Fruit fly (Drosophila melanogaster): ENCODE results near the gene CG10301.

CG10301 gene

DNA sequence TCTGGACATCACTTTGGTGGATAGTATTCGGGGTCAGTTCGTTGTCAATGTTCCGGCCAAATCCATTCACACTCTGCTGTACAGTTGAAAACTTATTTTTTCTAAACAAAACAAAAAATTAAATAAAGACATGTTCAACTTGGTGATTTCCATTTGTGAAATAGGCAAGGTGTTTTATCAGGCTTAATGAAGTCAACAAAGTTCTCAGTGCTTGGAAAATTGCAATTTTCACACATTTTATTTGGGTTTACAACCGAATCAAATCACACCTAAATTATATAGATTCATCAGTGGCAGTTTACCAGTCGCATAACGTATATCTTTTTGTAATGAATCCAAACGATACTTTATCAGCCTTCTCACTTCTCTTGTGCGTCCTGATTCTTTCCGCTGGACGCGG is 7.5 kb upstream of the CG10301 start, which contains the start of gene Qsox4:
Gene Qsox4, plus strand, starts transcription at position 301 of the 400 bp plus-strand sequence.
- TF ChIP-seq Hr38 (GFP tag; optimal IDR thresholded peaks at IDR 0.05) (no peak), CG3919 (GFP tag; optimal IDR thresholded peaks at IDR 0.05) (no peak), dac (GFP tag; optimal IDR thresholded peaks at IDR 0.05) (no peak), CG10669 (GFP tag; optimal IDR thresholded peaks at IDR 0.05) (no peak), dsx (GFP tag; optimal IDR thresholded peaks at IDR 0.05; ENCODE audit: poor library complexity, severe bottlenecking) (no peak), CG8119 (GFP tag; IDR thresholded peaks at IDR 0.05) (no peak), CG8632 (GFP tag; optimal IDR thresholded peaks at IDR 0.05) (no peak), CG11902 (GFP tag; optimal IDR thresholded peaks at IDR 0.05) (no peak), Eip93F (GFP tag; optimal IDR thresholded peaks at IDR 0.05) (no peak), pdm3 (GFP tag; optimal IDR thresholded peaks at IDR 0.05) (no peak), spab (GFP tag; optimal IDR thresholded peaks at IDR 0.05) (no peak), Eip75B (GFP tag; optimal IDR thresholded peaks at IDR 0.05) (no peak), ss (GFP tag; optimal IDR thresholded peaks at IDR 0.05) (no peak), Smox (GFP tag; optimal IDR thresholded peaks at IDR 0.05) (no peak)

DNA sequence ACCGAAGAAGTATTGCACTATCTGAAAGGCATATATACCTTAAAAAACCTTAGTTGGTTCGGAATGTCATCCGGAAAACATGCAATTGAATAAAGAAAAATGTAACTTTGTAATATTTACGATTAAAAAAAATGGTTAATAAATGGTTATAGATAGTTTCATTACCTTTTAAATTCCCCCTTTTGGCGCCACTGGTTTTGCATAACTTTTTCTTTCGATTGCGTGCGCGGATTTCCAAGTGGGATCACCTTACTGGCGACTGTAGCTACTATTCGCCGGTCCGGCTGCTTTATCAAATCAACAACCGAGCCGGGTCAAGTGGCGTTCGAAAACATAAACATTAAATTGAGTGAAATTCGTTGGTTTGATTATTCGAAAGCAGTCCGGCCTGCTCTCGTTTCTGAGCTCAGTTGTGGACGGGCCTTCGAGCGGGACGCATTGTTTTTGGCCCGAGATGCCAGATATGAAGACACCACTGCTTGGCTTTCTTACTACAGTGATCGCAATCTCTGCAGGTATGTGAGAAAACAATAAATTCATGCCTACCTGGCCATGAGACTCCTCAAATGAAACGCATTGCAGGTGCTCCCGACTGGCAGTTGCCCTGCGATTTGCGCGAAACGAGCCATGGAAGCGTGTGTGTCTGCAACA is 5.5 kb upstream of the CG10301 start, which contains the start of gene Gba1b:
Gene Gba1b, plus strand, starts transcription at position 422 of the 651 bp plus-strand sequence.
- TF ChIP-seq lz (GFP tag; optimal IDR thresholded peaks at IDR 0.05), result peak; percentile 8
- no peak for TF ChIP-seq spab (GFP tag; optimal IDR thresholded peaks at IDR 0.05)
- TF ChIP-seq CG34406 (GFP tag; optimal IDR thresholded peaks at IDR 0.05), result no peak
- peak; percentile 16 for TF ChIP-seq Hr39 (GFP tag; optimal IDR thresholded peaks at IDR 0.05)
- peak; percentile 83 for TF ChIP-seq Eip78C (GFP tag)
- peak; percentile 21 for TF ChIP-seq Met (GFP tag; optimal IDR thresholded peaks at IDR 0.05)
- peak; percentile 96 for TF ChIP-seq svp (GFP tag)
- peak; percentile 15 for TF ChIP-seq Sox14 (GFP tag; optimal IDR thresholded peaks at IDR 0.05)
- no peak for TF ChIP-seq net (GFP tag; optimal IDR thresholded peaks at IDR 0.05)
- no peak for TF ChIP-seq achi (GFP tag; optimal IDR thresholded peaks at IDR 0.05)
- no peak for TF ChIP-seq dac (GFP tag; optimal IDR thresholded peaks at IDR 0.05)
- peak; percentile 40 for TF ChIP-seq Sox102F (GFP tag; optimal IDR thresholded peaks at IDR 0.05)
- TF ChIP-seq CG8119 (GFP tag; IDR thresholded peaks at IDR 0.05), result no peak
- no peak for TF ChIP-seq CG4318 (GFP tag; optimal IDR thresholded peaks at IDR 0.05)
- TF ChIP-seq cyc (GFP tag; optimal IDR thresholded peaks at IDR 0.05), result peak; percentile 20
- TF ChIP-seq CG15336 (GFP tag; IDR thresholded peaks at IDR 0.05), result no peak
- peak; percentile 29 for TF ChIP-seq CG31627 (GFP tag; optimal IDR thresholded peaks at IDR 0.05)
- TF ChIP-seq CG1621 (tag; optimal IDR thresholded peaks at IDR 0.05), result no peak
- TF ChIP-seq topi (GFP tag; optimal IDR thresholded peaks at IDR 0.05), result peak; percentile 32

DNA sequence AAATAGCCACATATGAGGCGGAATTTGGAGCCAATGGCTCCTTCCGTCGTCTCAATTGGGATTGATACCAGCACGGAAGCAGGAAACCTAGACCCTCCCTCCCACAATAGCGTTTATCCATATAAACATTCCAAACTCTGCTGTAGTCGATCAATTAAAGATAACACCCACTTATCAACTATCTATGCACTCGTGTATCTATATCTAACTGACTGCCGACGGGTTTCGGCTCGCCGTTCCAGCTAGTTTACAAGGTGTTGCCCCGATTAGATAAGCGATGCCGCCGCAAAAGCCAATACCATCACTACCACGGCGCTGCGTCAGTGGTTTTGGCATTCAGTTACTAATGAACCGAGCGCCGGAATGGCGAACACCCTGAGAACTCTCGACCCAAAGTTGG is 1.2 kb downstream of the CG10301 start, which contains the start of gene CG10300:
Gene CG10300, plus strand, starts transcription at position 333 of the 400 bp plus-strand sequence.
- TF ChIP-seq svp (GFP tag) (peak; percentile 41), CG8632 (GFP tag; optimal IDR thresholded peaks at IDR 0.05) (no peak)

DNA sequence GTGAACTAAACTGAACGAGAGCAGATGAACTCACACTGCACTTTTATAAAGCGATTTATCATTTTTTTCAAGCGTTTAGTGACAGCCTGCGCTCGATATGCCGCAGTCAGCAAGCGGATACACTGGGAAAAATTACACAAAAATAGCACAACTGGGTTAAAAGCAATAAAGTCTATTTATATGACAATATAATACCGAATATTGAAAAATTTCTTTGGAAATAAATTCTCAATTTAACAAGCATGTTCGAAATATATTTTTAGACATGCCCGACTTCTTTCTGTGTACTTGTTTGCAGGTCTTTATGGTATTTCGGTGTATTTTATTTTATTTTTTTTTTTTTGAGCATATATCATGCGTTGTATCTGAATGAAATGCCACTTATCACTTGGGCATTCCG is 3.9 kb downstream of the CG10301 start:
- TF ChIP-seq dac (GFP tag; optimal IDR thresholded peaks at IDR 0.05) (no peak), CG4318 (GFP tag; optimal IDR thresholded peaks at IDR 0.05) (no peak), CG16779 (tag; optimal IDR thresholded peaks at IDR 0.05) (no peak), CG8319 (GFP tag; optimal IDR thresholded peaks at IDR 0.05) (peak; percentile 21), cyc (GFP tag; optimal IDR thresholded peaks at IDR 0.05) (peak; percentile 74), esn (GFP tag; optimal IDR thresholded peaks at IDR 0.05) (peak; percentile 93), CG6792 (GFP tag; optimal IDR thresholded peaks at IDR 0.05) (peak; percentile 85), ss (GFP tag; optimal IDR thresholded peaks at IDR 0.05) (peak in 1 of 2 experiments; percentile 75), svp (GFP tag) (peak; percentile 93), CG10669 (GFP tag; optimal IDR thresholded peaks at IDR 0.05) (peak; percentile 66), Sox15 (GFP tag; optimal IDR thresholded peaks at IDR 0.05) (peak; percentile 63), OdsH (GFP tag; optimal IDR thresholded peaks at IDR 0.05) (peak; percentile 77), CG6276 (GFP tag; optimal IDR thresholded peaks at IDR 0.05) (no peak), CG9139 (GFP tag; optimal IDR thresholded peaks at IDR 0.05) (peak; percentile 52), Smox (GFP tag; optimal IDR thresholded peaks at IDR 0.05) (peak; percentile 85), fd85E (GFP tag; optimal IDR thresholded peaks at IDR 0.05) (no peak), CG3919 (GFP tag; optimal IDR thresholded peaks at IDR 0.05) (peak; percentile 69), Hr39 (GFP tag; optimal IDR thresholded peaks at IDR 0.05) (peak; percentile 91), CG7368 (GFP tag; optimal IDR thresholded peaks at IDR 0.05) (peak; percentile 56), salr (GFP tag; optimal IDR thresholded peaks at IDR 0.05) (peak; percentile 24 to 47), topi (GFP tag; optimal IDR thresholded peaks at IDR 0.05) (peak; percentile 88), achi (GFP tag; optimal IDR thresholded peaks at IDR 0.05) (peak; percentile 79), Hr4 (GFP tag; optimal IDR thresholded peaks at IDR 0.05) (peak; percentile 65), Hr38 (GFP tag; optimal IDR thresholded peaks at IDR 0.05) (no peak), acj6 (GFP tag; optimal IDR thresholded peaks at IDR 0.05) (peak; percentile 85), dsx (GFP tag; optimal IDR thresholded peaks at IDR 0.05; ENCODE audit: poor library complexity, severe bottlenecking) (peak; percentile 41), fkh (GFP tag; optimal IDR thresholded peaks at IDR 0.05) (no peak)

All from whole organism, prepupa.